Worm (Caenorhabditis elegans): ENCODE measurements around the gene C14A11.2.

- TF ChIP-seq ama-1 (optimal IDR thresholded peaks at IDR 0.05) (no peak), sox-4 (tag; optimal IDR thresholded peaks at IDR 0.05) (no peak), elt-2 (tag; optimal IDR thresholded peaks at IDR 0.05) (no peak), nhr-11 (tag; optimal IDR thresholded peaks at IDR 0.05) (no peak), K02D7.2 (tag; optimal IDR thresholded peaks at IDR 0.05) (no peak), zip-5 (tag; optimal IDR thresholded peaks at IDR 0.05) (no peak), unc-86 (tag; optimal IDR thresholded peaks at IDR 0.05) (no peak), pqm-1 (tag; optimal IDR thresholded peaks at IDR 0.05) (no peak), Y22D7AL.16 (tag; optimal IDR thresholded peaks at IDR 0.05) (no peak), ceh-14 (tag; optimal IDR thresholded peaks at IDR 0.05) (no peak), mec-3 (tag; optimal IDR thresholded peaks at IDR 0.05; ENCODE audit: borderline replicate concordance) (no peak), tbx-2 (tag; optimal IDR thresholded peaks at IDR 0.05) (no peak), unc-42 (tag; optimal IDR thresholded peaks at IDR 0.05) (no peak), ceh-19 (GFP tag; optimal IDR thresholded peaks at IDR 0.05) (no peak)
Observed at ce11 chrX:2820148-2820547, 17.2 kb downstream of the C14A11.2 start, which contains the start of gene tsp-6.

Measured in whole organism, late embryonic.